Fruit fly (Drosophila melanogaster) whole organism, embryonic: ENCODE measurements around the gene Cdc16.

ENCODE experiments used
- ATbp ChIP-seq: fragments of 200-800 bp; sonication (Bioruptor generic); optimal IDR thresholded peaks from 2 replicates; lab custom pipeline; 2017; ENCODE audit warnings: missing biosample characterization, mild to moderate bottlenecking, missing genetic modification characterization, missing genetic modification reagents
- Atf-2 ChIP-seq: fragments of 200-800 bp; sonication (Bioruptor generic); optimal IDR thresholded peaks from 2 replicates; lab custom pipeline; 2016; ENCODE audit warnings: missing biosample characterization, missing genetic modification characterization
- Awh ChIP-seq: fragments of 200-800 bp; sonication (Bioruptor generic); IDR thresholded peaks from 2 replicates; pipeline ENCODE4, ENCODE4 v1.3.6; 2022; ENCODE audit warnings: missing biosample characterization, missing genetic modification characterization
- BtbVII ChIP-seq: fragments of 200-800 bp; sonication (Bioruptor generic); optimal IDR thresholded peaks from 3 replicates; lab custom pipeline; 2017; ENCODE audit warnings: missing biosample characterization, mild to moderate bottlenecking, missing genetic modification characterization
- CG10209 ChIP-seq: fragments of 200-800 bp; sonication (Bioruptor generic); optimal IDR thresholded peaks from 3 replicates; lab custom pipeline; 2017; ENCODE audit warnings: missing biosample characterization, mild to moderate bottlenecking, missing genetic modification characterization, missing genetic modification reagents
- CG10462 ChIP-seq: fragments of 200-800 bp; sonication (Bioruptor generic); optimal IDR thresholded peaks from 2 replicates; lab custom pipeline; 2016; ENCODE audit warnings: missing biosample characterization, missing genetic modification characterization
- CG11723 ChIP-seq: fragments of 200-800 bp; sonication (Bioruptor generic); optimal IDR thresholded peaks from 2 replicates; lab custom pipeline; 2017; ENCODE audit warnings: missing biosample characterization, mild to moderate bottlenecking, missing genetic modification characterization
- CG12219 ChIP-seq: fragments of 200-800 bp; sonication (Bioruptor generic); optimal IDR thresholded peaks from 3 replicates; lab custom pipeline; 2018; ENCODE audit warnings: missing biosample characterization, mild to moderate bottlenecking, missing genetic modification characterization
- CG14441 ChIP-seq: fragments of 200-800 bp; sonication (Bioruptor generic); IDR thresholded peaks from 2 replicates; pipeline ENCODE4 v1.3.6; 2022; ENCODE audit warnings: missing biosample characterization, missing genetic modification characterization
- CG1647 ChIP-seq: fragments of 200-800 bp; sonication (Bioruptor generic); optimal IDR thresholded peaks from 3 replicates; lab custom pipeline; 2016; ENCODE audit warnings: missing biosample characterization, missing genetic modification characterization
- CG17829 ChIP-seq: fragments of 200-800 bp; optimal IDR thresholded peaks from 2 replicates; lab custom pipeline; 2019; ENCODE audit warnings: missing biosample characterization, mild to moderate bottlenecking, missing genetic modification characterization, moderate library complexity
- CG2712 ChIP-seq: fragments of 200-800 bp; optimal IDR thresholded peaks from 3 replicates; lab custom pipeline; 2019; ENCODE audit warnings: missing biosample characterization, mild to moderate bottlenecking, missing genetic modification characterization, moderate library complexity
- CG3838 ChIP-seq: fragments of 200-800 bp; sonication (Bioruptor generic); optimal IDR thresholded peaks from 3 replicates; lab custom pipeline; 2016; ENCODE audit warnings: missing biosample characterization, missing genetic modification characterization
- CG4282 ChIP-seq: fragments of 200-800 bp; sonication (Bioruptor generic); optimal IDR thresholded peaks from 2 replicates; lab custom pipeline; 2016; ENCODE audit warnings: missing biosample characterization, missing genetic modification characterization
- CG7963 ChIP-seq: fragments of 200-800 bp; sonication (Bioruptor generic); IDR thresholded peaks from 3 replicates; pipeline ENCODE4 v1.3.6; 2022; ENCODE audit warnings: missing biosample characterization, missing genetic modification characterization; ENCODE audit not compliant: partially characterized antibody
- CG8388 ChIP-seq: fragments of 200-800 bp; sonication (Bioruptor generic); optimal IDR thresholded peaks from 2 replicates; lab custom pipeline; 2019; ENCODE audit warnings: missing biosample characterization, mild to moderate bottlenecking, missing genetic modification characterization, moderate library complexity
- Deaf1 ChIP-seq: fragments of 200-800 bp; optimal IDR thresholded peaks from 3 replicates; lab custom pipeline; 2019; ENCODE audit warnings: missing biosample characterization, mild to moderate bottlenecking, missing genetic modification characterization, moderate library complexity
- Ets97D ChIP-seq: fragments of 200-800 bp; sonication (Bioruptor generic); optimal IDR thresholded peaks from 3 replicates; lab custom pipeline; 2016; ENCODE audit warnings: missing biosample characterization, missing genetic modification characterization
- Med ChIP-seq: fragments of 200-800 bp; sonication (Bioruptor generic); peaks from one replicate; lab custom pipeline; 2016; ENCODE audit warnings: missing biosample characterization, missing genetic modification characterization, mild to moderate bottlenecking, inconsistent platforms, moderate library complexity
- NfI ChIP-seq: fragments of 200-800 bp; sonication (Bioruptor generic); optimal IDR thresholded peaks from 3 replicates; lab custom pipeline; 2018; ENCODE audit warnings: missing biosample characterization, mild to moderate bottlenecking, missing genetic modification characterization, moderate library complexity
- Opbp ChIP-seq: fragments of 200-800 bp; sonication (Bioruptor generic); IDR thresholded peaks from 3 replicates; pipeline ENCODE4 v1.3.6; 2022; ENCODE audit warnings: missing biosample characterization, missing genetic modification characterization; ENCODE audit not compliant: partially characterized antibody
- Pdp1 ChIP-seq, 2 experiments: fragments of 200-800 bp; sonication (Bioruptor generic); optimal IDR thresholded peaks; 3 replicates each; lab custom pipeline; 2016; ENCODE audit warnings: missing biosample characterization in 2 of 2, missing genetic modification characterization in 2 of 2, mild to moderate bottlenecking in 1 of 2, moderate library complexity in 1 of 2
- Rfx ChIP-seq: fragments of 200-800 bp; sonication (Bioruptor generic); IDR thresholded peaks from 2 replicates; pipeline ENCODE4 v1.3.6; 2022; ENCODE audit warnings: missing biosample characterization, missing genetic modification characterization
- Ssrp ChIP-seq: fragments of 200-800 bp; sonication (Bioruptor generic); optimal IDR thresholded peaks from 2 replicates; lab custom pipeline; 2018; ENCODE audit warnings: missing biosample characterization, mild to moderate bottlenecking, missing genetic modification characterization, moderate library complexity
- TFAM ChIP-seq: fragments of 200-800 bp; sonication (Bioruptor generic); optimal IDR thresholded peaks from 2 replicates; lab custom pipeline; 2017; ENCODE audit warnings: missing biosample characterization, missing genetic modification characterization, inconsistent platforms
- amos ChIP-seq: fragments of 200-800 bp; sonication (Bioruptor generic); IDR thresholded peaks from 2 replicates; pipeline ENCODE4 v1.3.6; 2022; ENCODE audit warnings: missing biosample characterization, missing genetic modification characterization; ENCODE audit not compliant: partially characterized antibody
- chif ChIP-seq, 2 experiments: fragments of 200-800 bp; sonication (Bioruptor generic); optimal IDR thresholded peaks; 3 replicates each; lab custom pipeline; 2016; ENCODE audit warnings: missing biosample characterization in 2 of 2, missing genetic modification characterization in 2 of 2
- ci ChIP-seq: fragments of 200-800 bp; sonication (Bioruptor generic); IDR thresholded peaks from 3 replicates; pipeline ENCODE4 v1.3.6; 2022; ENCODE audit warnings: missing biosample characterization, missing genetic modification characterization
- crol ChIP-seq: fragments of 200-800 bp; sonication (Bioruptor generic); IDR thresholded peaks from 2 replicates; pipeline ENCODE4 v1.3.6; 2022; ENCODE audit warnings: missing biosample characterization, missing genetic modification characterization
- dm ChIP-seq: fragments of 200-800 bp; sonication (Bioruptor generic); optimal IDR thresholded peaks from 3 replicates; lab custom pipeline; 2016; ENCODE audit warnings: missing biosample characterization, missing genetic modification characterization
- fd102C ChIP-seq: fragments of 200-800 bp; sonication (Bioruptor generic); optimal IDR thresholded peaks from 2 replicates; lab custom pipeline; 2018; ENCODE audit warnings: missing biosample characterization, mild to moderate bottlenecking, missing genetic modification characterization, moderate library complexity
- fd96Cb ChIP-seq: fragments of 200-800 bp; sonication (Bioruptor generic); optimal IDR thresholded peaks from 2 replicates; lab custom pipeline; 2018; ENCODE audit warnings: missing biosample characterization, mild to moderate bottlenecking, missing genetic modification characterization, moderate library complexity
- fu2 ChIP-seq: fragments of 200-800 bp; sonication (Bioruptor generic); optimal IDR thresholded peaks from 2 replicates; lab custom pipeline; 2016; ENCODE audit warnings: missing biosample characterization, missing genetic modification characterization
- gce ChIP-seq: fragments of 200-800 bp; sonication (Bioruptor generic); IDR thresholded peaks from 3 replicates; pipeline ENCODE4 v1.3.6; 2022; ENCODE audit warnings: missing biosample characterization, missing genetic modification characterization
- gro ChIP-seq: fragments of 200-800 bp; sonication (Bioruptor generic); optimal IDR thresholded peaks from 2 replicates; lab custom pipeline; 2016; ENCODE audit warnings: missing biosample characterization, missing genetic modification characterization
- hth ChIP-seq: fragments of >200 bp; optimal IDR thresholded peaks from 2 replicates; lab custom pipeline; 2017; ENCODE audit warnings: inconsistent platforms
- klu ChIP-seq: fragments of 200-800 bp; sonication (Bioruptor generic); IDR thresholded peaks from 2 replicates; pipeline ENCODE4 v1.3.6; 2022; ENCODE audit warnings: missing biosample characterization, missing genetic modification characterization
- lmd ChIP-seq: fragments of 200-800 bp; sonication (Bioruptor generic); IDR thresholded peaks from 2 replicates; pipeline ENCODE4 v1.3.6; 2022; ENCODE audit warnings: missing biosample characterization, missing genetic modification characterization
- mam ChIP-seq: fragments of 200-800 bp; sonication (Bioruptor generic); optimal IDR thresholded peaks from 3 replicates; lab custom pipeline; 2016; ENCODE audit warnings: missing biosample characterization, missing genetic modification characterization
- oc ChIP-seq: fragments of 200-800 bp; sonication (Bioruptor generic); optimal IDR thresholded peaks from 2 replicates; lab custom pipeline; 2018; ENCODE audit warnings: missing biosample characterization, mild to moderate bottlenecking, missing genetic modification characterization, moderate library complexity
- onecut ChIP-seq: fragments of 200-800 bp; sonication (Bioruptor generic); IDR thresholded peaks from 2 replicates; pipeline ENCODE4 v1.3.6; 2022; ENCODE audit warnings: missing biosample characterization, missing genetic modification characterization
- pan ChIP-seq, 4 experiments: fragments of >200 bp in 3 of 4; fragments of 200-800 bp in 1 of 4; sonication (Bioruptor generic) in 1 of 4; optimal IDR thresholded peaks in 3 of 4; IDR thresholded peaks in 1 of 4; 2 replicates each; pipeline versions ENCODE4 v1.3.6 to Lab custom; 2017 to 2022; ENCODE audit warnings: missing biosample characterization in 2 of 4, missing genetic modification characterization in 2 of 4, mixed read lengths in 1 of 4
- pfk ChIP-seq: fragments of 200-800 bp; sonication (Bioruptor generic); optimal IDR thresholded peaks from 2 replicates; lab custom pipeline; 2018; ENCODE audit warnings: missing biosample characterization, mild to moderate bottlenecking, missing genetic modification characterization, moderate library complexity
- phol ChIP-seq: fragments of 200-800 bp; sonication (Bioruptor generic); optimal IDR thresholded peaks from 3 replicates; lab custom pipeline; 2018; ENCODE audit warnings: missing biosample characterization, mild to moderate bottlenecking, missing genetic modification characterization, moderate library complexity
- pum ChIP-seq: fragments of 200-800 bp; sonication (Bioruptor generic); optimal IDR thresholded peaks from 2 replicates; lab custom pipeline; 2016; ENCODE audit warnings: missing biosample characterization, missing genetic modification characterization
- run ChIP-seq: fragments of 200-800 bp; sonication (Bioruptor generic); optimal IDR thresholded peaks from 3 replicates; lab custom pipeline; 2018; ENCODE audit warnings: missing biosample characterization, mild to moderate bottlenecking, missing genetic modification characterization
- salm ChIP-seq: fragments of 200-800 bp; sonication (Bioruptor generic); optimal IDR thresholded peaks from 2 replicates; lab custom pipeline; 2018; ENCODE audit warnings: missing biosample characterization, mild to moderate bottlenecking, missing genetic modification characterization
- sim ChIP-seq: fragments of 200-800 bp; sonication (Bioruptor generic); IDR thresholded peaks from 2 replicates; pipeline ENCODE4 v1.3.6; 2022; ENCODE audit warnings: missing biosample characterization, missing genetic modification characterization
- slp2 ChIP-seq: fragments of 200-800 bp; sonication (Bioruptor generic); optimal IDR thresholded peaks from 2 replicates; lab custom pipeline; 2016; ENCODE audit warnings: missing biosample characterization, missing genetic modification characterization
- sr ChIP-seq: fragments of 200-800 bp; sonication (Bioruptor generic); IDR thresholded peaks from 3 replicates; pipeline ENCODE4 v1.3.6; 2022; ENCODE audit warnings: missing biosample characterization, missing genetic modification characterization

Gene Cdc16

dm6 chr3R:23295360-23295772 is 14.4 kb downstream of the Cdc16 start (continued):
- no peak for TF ChIP-seq CG8388 (GFP tag; lab: Kevin White, UChicago)
- no peak for TF ChIP-seq TFAM (GFP tag; lab: Kevin White, UChicago)
- peak; percentile 87 for TF ChIP-seq sr (GFP tag; lab: Robert Waterston, UW)
- TF ChIP-seq CG4282 (GFP tag; lab: Kevin White, UChicago), result no peak
- TF ChIP-seq fd96Cb, result no peak
- TF ChIP-seq onecut (GFP tag; lab: Robert Waterston, UW), result peak; percentile 30; the same call in 1 of the 2 replicates
- peak; percentile 83 for TF ChIP-seq ci (GFP tag; lab: Robert Waterston, UW)
- TF ChIP-seq CG3838, result no peak
- peak; percentile 45 for TF ChIP-seq CG2712 (tag; lab: Kevin White, UChicago)
- TF ChIP-seq CG12219, result peak; percentile 31
- TF ChIP-seq Deaf1 (tag; lab: Kevin White, UChicago), result peak; percentile 100
- TF ChIP-seq CG17829 (tag; lab: Kevin White, UChicago), result peak; percentile 49
- no peak for TF ChIP-seq klu (GFP tag; lab: Robert Waterston, UW)
- TF ChIP-seq Pdp1 (GFP tag; optimal IDR thresholded peaks at IDR 0.05; lab: Kevin White, UChicago), result peak in 1 of 2 experiments; percentile 31
- TF ChIP-seq Rfx (GFP tag; lab: Robert Waterston, UW), result peak; percentile 41; the same call in 1 of the 2 replicates
- TF ChIP-seq NfI (GFP tag; lab: Kevin White, UChicago), result peak; percentile 9
- TF ChIP-seq lmd (GFP tag; lab: Robert Waterston, UW), result 0 out of 2 replicates have a peak, but pooled peaks have one; percentile 11
- no peak; the same call in 1 of the 2 replicates for TF ChIP-seq Awh
- no peak for TF ChIP-seq CG7963
- peak; percentile 32; the same call in 1 of the 2 replicates for TF ChIP-seq amos
- no peak for TF ChIP-seq BtbVII
- peak; percentile 16 for TF ChIP-seq oc (tag; lab: Kevin White, UChicago)
- TF ChIP-seq chif (GFP tag; optimal IDR thresholded peaks at IDR 0.05; lab: Kevin White, UChicago), result peak in 1 of 2 experiments; percentile 14
- TF ChIP-seq hth (lab: Kevin White, UChicago), result no peak
- no peak for TF ChIP-seq ATbp
- TF ChIP-seq dm (GFP tag; lab: Kevin White, UChicago), result peak; percentile 8
- no peak for TF ChIP-seq phol (tag; lab: Kevin White, UChicago)
- TF ChIP-seq CG10462 (GFP tag; lab: Kevin White, UChicago), result no peak
- no peak for TF ChIP-seq CG1647 (GFP tag; lab: Kevin White, UChicago)
- 0 out of 3 replicates have a peak, but pooled peaks have one; percentile 21 for TF ChIP-seq gce (GFP tag; lab: Robert Waterston, UW)
- no peak for TF ChIP-seq pan (optimal IDR thresholded peaks at IDR 0.05; lab: Kevin White, UChicago)
- peak in 1 of 2 experiments; percentile 48 for TF ChIP-seq pan (GFP tag; optimal IDR thresholded peaks at IDR 0.05 in 1 of 2, IDR thresholded peaks at IDR 0.05 in 1 of 2)
- no peak for TF ChIP-seq CG11723 (GFP tag; lab: Kevin White, UChicago)
- TF ChIP-seq Opbp (GFP tag; lab: Robert Waterston, UW), result peak; percentile 76
- no peak for TF ChIP-seq slp2 (GFP tag; lab: Kevin White, UChicago)
- TF ChIP-seq crol (GFP tag; lab: Robert Waterston, UW), result no peak
- TF ChIP-seq Ets97D (GFP tag; lab: Kevin White, UChicago), result no peak
- peak; percentile 51 for TF ChIP-seq gro
- peak; percentile 89 for TF ChIP-seq Med (GFP tag; lab: Kevin White, UChicago)
- TF ChIP-seq fu2 (GFP tag; lab: Kevin White, UChicago), result no peak
- no peak for TF ChIP-seq Ssrp (tag; lab: Kevin White, UChicago)
- no peak for TF ChIP-seq CG14441 (GFP tag; lab: Robert Waterston, UW)
- TF ChIP-seq Atf-2 (GFP tag; lab: Kevin White, UChicago), result no peak
- TF ChIP-seq pfk (GFP tag; lab: Kevin White, UChicago), result peak; percentile 48
- TF ChIP-seq fd102C (GFP tag; lab: Kevin White, UChicago), result no peak
- TF ChIP-seq run (tag; lab: Kevin White, UChicago), result no peak
- TF ChIP-seq sim (GFP tag; lab: Robert Waterston, UW), result no peak
- no peak for TF ChIP-seq pum
- no peak for TF ChIP-seq mam
- TF ChIP-seq salm (tag; lab: Kevin White, UChicago), result peak; percentile 46
- TF ChIP-seq CG10209 (GFP tag; lab: Kevin White, UChicago), result no peak
